Fruit fly (Drosophila melanogaster) whole organism, embryonic: ENCODE data around the gene CG10550.

Source experiments
- Blimp-1 ChIP-seq: fragments of 200-800 bp; sonication (Bioruptor generic); optimal IDR thresholded peaks from 3 replicates; lab custom pipeline; 2018; ENCODE audit warnings: missing biosample characterization, missing genetic modification characterization, mild to moderate bottlenecking, moderate library complexity, missing genetic modification reagents
- CG13123 ChIP-seq: fragments of 200-800 bp; sonication (Bioruptor generic); optimal IDR thresholded peaks from 2 replicates; lab custom pipeline; 2016; ENCODE audit warnings: missing biosample characterization, missing genetic modification characterization
- CG14050 ChIP-seq: fragments of 200-800 bp; sonication (Bioruptor generic); IDR thresholded peaks from 3 replicates; pipeline ENCODE4 v1.3.6; 2022; ENCODE audit warnings: missing biosample characterization, missing genetic modification characterization
- CG14667 ChIP-seq: fragments of 200-800 bp; sonication (Bioruptor generic); IDR thresholded peaks from 2 replicates; pipeline ENCODE4 v1.3.6; 2022; ENCODE audit warnings: missing biosample characterization, missing genetic modification characterization
- CG14710 ChIP-seq: fragments of 200-800 bp; sonication (Bioruptor generic); optimal IDR thresholded peaks from 3 replicates; lab custom pipeline; 2019; ENCODE audit warnings: missing biosample characterization, mild to moderate bottlenecking, missing genetic modification characterization, moderate library complexity
- CG16813 ChIP-seq: fragments of 200-800 bp; sonication (Bioruptor generic); IDR thresholded peaks from 3 replicates; pipeline ENCODE4 v1.3.6; 2022; ENCODE audit warnings: missing biosample characterization, missing genetic modification characterization; ENCODE audit not compliant: partially characterized antibody
- CG2129 ChIP-seq: fragments of 200-800 bp; sonication (Bioruptor generic); IDR thresholded peaks from 2 replicates; pipeline ENCODE4 v1.3.6; 2022; ENCODE audit warnings: missing biosample characterization, missing genetic modification characterization; ENCODE audit not compliant: partially characterized antibody
- CG2199 ChIP-seq: fragments of 200-800 bp; sonication (Bioruptor generic); IDR thresholded peaks from 3 replicates; pipeline ENCODE4 v1.3.6; 2022; ENCODE audit warnings: missing biosample characterization, missing genetic modification characterization
- CG33213 ChIP-seq: fragments of 200-800 bp; sonication (Bioruptor generic); optimal IDR thresholded peaks from 3 replicates; lab custom pipeline; 2016; ENCODE audit warnings: missing biosample characterization, missing genetic modification characterization
- CG6683 ChIP-seq: fragments of 200-800 bp; sonication (Bioruptor generic); optimal IDR thresholded peaks from 2 replicates; lab custom pipeline; 2017; ENCODE audit warnings: missing biosample characterization, mild to moderate bottlenecking, missing genetic modification characterization, missing genetic modification reagents
- CG7357 ChIP-seq: fragments of 200-800 bp; sonication (Bioruptor generic); IDR thresholded peaks from 3 replicates; pipeline ENCODE4 v1.3.6; 2022; ENCODE audit warnings: missing biosample characterization, missing genetic modification characterization
- CG7963 ChIP-seq: fragments of 200-800 bp; sonication (Bioruptor generic); IDR thresholded peaks from 3 replicates; pipeline ENCODE4 v1.3.6; 2022; ENCODE audit warnings: missing biosample characterization, missing genetic modification characterization; ENCODE audit not compliant: partially characterized antibody
- CG7987 ChIP-seq: fragments of 200-800 bp; sonication (Bioruptor generic); optimal IDR thresholded peaks from 2 replicates; lab custom pipeline; 2018; ENCODE audit warnings: missing biosample characterization, mild to moderate bottlenecking, missing genetic modification characterization, moderate library complexity
- CG9817 ChIP-seq: fragments of 200-800 bp; sonication (Bioruptor generic); optimal IDR thresholded peaks from 2 replicates; lab custom pipeline; 2018; ENCODE audit warnings: missing biosample characterization, mild to moderate bottlenecking, missing genetic modification characterization, moderate library complexity
- CTCF ChIP-seq: fragments of 200-800 bp; sonication (Bioruptor generic); optimal IDR thresholded peaks from 2 replicates; lab custom pipeline; 2017; ENCODE audit warnings: missing biosample characterization, mild to moderate bottlenecking, missing genetic modification characterization, moderate library complexity
- Deaf1 ChIP-seq: fragments of 200-800 bp; optimal IDR thresholded peaks from 3 replicates; lab custom pipeline; 2019; ENCODE audit warnings: missing biosample characterization, mild to moderate bottlenecking, missing genetic modification characterization, moderate library complexity
- Elba2 ChIP-seq: fragments of 200-800 bp; sonication (Bioruptor generic); optimal IDR thresholded peaks from 3 replicates; lab custom pipeline; 2016; ENCODE audit warnings: missing biosample characterization, missing genetic modification characterization
- Hand ChIP-seq: fragments of 200-800 bp; sonication (Bioruptor generic); optimal IDR thresholded peaks from 2 replicates; lab custom pipeline; 2017; ENCODE audit warnings: mild to moderate bottlenecking, missing biosample characterization, missing genetic modification reagents, missing genetic modification characterization
- HmgZ ChIP-seq: fragments of 200-800 bp; sonication (Bioruptor generic); optimal IDR thresholded peaks from 2 replicates; lab custom pipeline; 2018; ENCODE audit warnings: missing biosample characterization, mild to moderate bottlenecking, missing genetic modification characterization
- Nf-YC ChIP-seq: fragments of 200-800 bp; optimal IDR thresholded peaks from 3 replicates; lab custom pipeline; 2019; ENCODE audit warnings: missing biosample characterization, mild to moderate bottlenecking, missing genetic modification characterization, moderate library complexity
- Optix ChIP-seq: fragments of 200-800 bp; sonication (Bioruptor generic); IDR thresholded peaks from 3 replicates; pipeline ENCODE4 v1.3.6; 2022; ENCODE audit warnings: missing biosample characterization, missing genetic modification characterization
- Sry-β ChIP-seq: fragments of 200-800 bp; sonication (Bioruptor generic); optimal IDR thresholded peaks from 2 replicates; lab custom pipeline; 2018; ENCODE audit warnings: missing biosample characterization, mild to moderate bottlenecking, missing genetic modification characterization, moderate library complexity
- Ssrp ChIP-seq: fragments of 200-800 bp; sonication (Bioruptor generic); optimal IDR thresholded peaks from 2 replicates; lab custom pipeline; 2018; ENCODE audit warnings: missing biosample characterization, mild to moderate bottlenecking, missing genetic modification characterization, moderate library complexity
- ab ChIP-seq: fragments of 200-800 bp; sonication (Bioruptor generic); optimal IDR thresholded peaks from 2 replicates; lab custom pipeline; 2016; ENCODE audit warnings: missing biosample characterization, missing genetic modification characterization
- ash1 ChIP-seq: fragments of 200-800 bp; sonication (Bioruptor generic); optimal IDR thresholded peaks from 2 replicates; lab custom pipeline; 2018; ENCODE audit warnings: missing biosample characterization, mild to moderate bottlenecking, missing genetic modification characterization
- bowl ChIP-seq: fragments of 200-800 bp; sonication (Bioruptor generic); IDR thresholded peaks from 2 replicates; pipeline ENCODE4 v1.3.6; 2022; ENCODE audit warnings: missing biosample characterization, missing genetic modification characterization
- bsh ChIP-seq, 2 experiments: fragments of 200-800 bp; sonication (Bioruptor generic); optimal IDR thresholded peaks; 2 replicates each; lab custom pipeline; 2017 to 2018; ENCODE audit warnings: mild to moderate bottlenecking in 2 of 2, missing biosample characterization in 2 of 2, missing genetic modification characterization in 2 of 2, moderate library complexity in 1 of 2
- cas ChIP-seq: fragments of 200-800 bp; sonication (Bioruptor generic); IDR thresholded peaks from 2 replicates; pipeline ENCODE4 v1.3.6; 2022; ENCODE audit warnings: missing biosample characterization, missing genetic modification characterization
- caup ChIP-seq: fragments of 200-800 bp; sonication (Bioruptor generic); optimal IDR thresholded peaks from 3 replicates; lab custom pipeline; 2017; ENCODE audit warnings: missing biosample characterization, mild to moderate bottlenecking, missing genetic modification characterization, moderate library complexity; ENCODE audit not compliant: severe bottlenecking
- chm ChIP-seq: fragments of 200-800 bp; sonication (Bioruptor generic); IDR thresholded peaks from 2 replicates; pipeline ENCODE4 v1.3.6; 2022; ENCODE audit warnings: missing biosample characterization, missing genetic modification characterization
- crp ChIP-seq, 2 experiments: fragments of 200-800 bp; sonication (Bioruptor generic); optimal IDR thresholded peaks; 2 replicates in 1 of 2; 3 replicates in 1 of 2; lab custom pipeline; 2017; ENCODE audit warnings: missing biosample characterization in 2 of 2, missing genetic modification characterization in 2 of 2, mild to moderate bottlenecking in 1 of 2, moderate library complexity in 1 of 2
- ems ChIP-seq: fragments of 200-800 bp; sonication (Bioruptor generic); optimal IDR thresholded peaks from 3 replicates; lab custom pipeline; 2016; ENCODE audit warnings: missing biosample characterization, missing genetic modification characterization
- fd3F ChIP-seq: fragments of 200-800 bp; sonication (Bioruptor generic); optimal IDR thresholded peaks from 2 replicates; lab custom pipeline; 2018; ENCODE audit warnings: missing biosample characterization, mild to moderate bottlenecking, missing genetic modification characterization, moderate library complexity
- fd64A ChIP-seq: fragments of 200-800 bp; sonication (Bioruptor generic); optimal IDR thresholded peaks from 3 replicates; lab custom pipeline; 2018; ENCODE audit warnings: missing biosample characterization, mild to moderate bottlenecking, missing genetic modification characterization
- ftz-f1 ChIP-seq: fragments of 200-800 bp; sonication (Bioruptor generic); optimal IDR thresholded peaks from 2 replicates; lab custom pipeline; 2016; ENCODE audit warnings: missing biosample characterization, missing genetic modification characterization
- hb ChIP-seq: fragments of 200-800 bp; sonication (Bioruptor generic); IDR thresholded peaks from 3 replicates; pipeline ENCODE4 v1.3.6; 2022; ENCODE audit warnings: missing biosample characterization, missing genetic modification characterization; ENCODE audit not compliant: partially characterized antibody
- insv ChIP-seq, 2 experiments: fragments of 200-800 bp; sonication (Bioruptor generic); optimal IDR thresholded peaks; 3 replicates each; lab custom pipeline; 2016 to 2018; ENCODE audit warnings: missing biosample characterization in 2 of 2, missing genetic modification characterization in 2 of 2
- jing ChIP-seq: fragments of 200-800 bp; sonication (Bioruptor generic); optimal IDR thresholded peaks from 2 replicates; lab custom pipeline; 2018; ENCODE audit warnings: missing biosample characterization, mild to moderate bottlenecking, missing genetic modification characterization
- lbe ChIP-seq: fragments of 200-800 bp; sonication (Bioruptor generic); optimal IDR thresholded peaks from 2 replicates; lab custom pipeline; 2016; ENCODE audit warnings: missing biosample characterization, mild to moderate bottlenecking, missing genetic modification characterization
- ro ChIP-seq: fragments of 200-800 bp; sonication (Bioruptor generic); IDR thresholded peaks from 2 replicates; pipeline ENCODE4 v1.3.6; 2022; ENCODE audit warnings: missing biosample characterization, missing genetic modification characterization
- sc ChIP-seq, 3 experiments: fragments of >200 bp in 2 of 3; fragments of 200-800 bp in 1 of 3; sonication (Bioruptor generic) in 1 of 3; optimal IDR thresholded peaks; 2 replicates in 2 of 3; 3 replicates in 1 of 3; lab custom pipeline; 2017; ENCODE audit warnings: mild to moderate bottlenecking in 1 of 3, missing biosample characterization in 1 of 3, missing genetic modification characterization in 1 of 3, missing genetic modification reagents in 1 of 3
- sob ChIP-seq: fragments of 200-800 bp; sonication (Bioruptor generic); IDR thresholded peaks from 2 replicates; pipeline ENCODE4 v1.3.6; 2022; ENCODE audit warnings: missing biosample characterization, missing genetic modification characterization
- sug ChIP-seq: fragments of 200-800 bp; optimal IDR thresholded peaks from 2 replicates; lab custom pipeline; 2019; ENCODE audit warnings: missing biosample characterization, mild to moderate bottlenecking, missing genetic modification characterization, moderate library complexity
- toy ChIP-seq: fragments of 200-800 bp; sonication (Bioruptor generic); IDR thresholded peaks from 2 replicates; pipeline ENCODE4 v1.3.6; 2022; ENCODE audit warnings: missing biosample characterization, missing genetic modification characterization
- ttk ChIP-seq: fragments of 200-800 bp; sonication (Bioruptor generic); IDR thresholded peaks from 2 replicates; pipeline ENCODE4 v2.1.2; 2022; ENCODE audit warnings: missing biosample characterization, missing genetic modification characterization
- tup ChIP-seq: fragments of 200-800 bp; sonication (Bioruptor generic); optimal IDR thresholded peaks from 2 replicates; lab custom pipeline; 2016; ENCODE audit warnings: missing biosample characterization, mild to moderate bottlenecking, missing genetic modification characterization, moderate library complexity
- vvl ChIP-seq: fragments of 200-800 bp; sonication (Bioruptor generic); IDR thresholded peaks from 2 replicates; pipeline ENCODE4 v1.3.6; 2022; ENCODE audit warnings: missing biosample characterization, missing genetic modification characterization
- zen2 ChIP-seq: fragments of 200-800 bp; sonication (Bioruptor generic); IDR thresholded peaks from 3 replicates; pipeline ENCODE4 v1.3.6; 2022; ENCODE audit warnings: missing biosample characterization, missing genetic modification characterization; ENCODE audit not compliant: partially characterized antibody

Gene CG10550

DNA sequence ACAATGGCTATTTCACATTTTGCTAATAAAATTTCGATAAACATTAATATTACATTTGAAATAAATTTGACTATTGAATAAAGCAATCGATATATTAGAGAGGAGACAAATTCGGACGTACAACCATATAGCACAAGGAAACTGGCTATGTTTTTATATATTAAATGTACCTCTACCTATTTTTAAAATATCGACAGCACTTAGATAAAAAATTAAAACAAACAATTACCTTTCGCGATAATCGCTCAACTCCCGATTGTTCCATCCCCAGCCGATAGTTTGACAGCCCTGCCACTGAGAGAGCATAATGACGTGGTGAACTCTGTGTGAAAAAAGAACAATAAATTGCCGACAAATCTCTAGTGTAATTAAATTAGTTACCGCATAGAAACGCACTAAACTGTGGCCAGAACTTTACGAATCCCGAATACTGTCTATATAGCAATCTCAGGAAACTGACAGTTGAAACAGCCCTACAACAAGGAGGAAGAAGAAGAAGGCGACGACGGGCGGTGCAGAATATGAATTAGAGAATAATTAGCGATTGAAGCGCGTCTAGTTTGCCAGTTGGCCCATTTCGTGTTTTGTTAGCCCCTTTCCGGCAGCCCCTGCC is 49.5 kb downstream of the CG10550 start, which contains the start of gene CG11857 (continued):
- TF ChIP-seq ash1 (peak; percentile 84), Hand (GFP tag; lab: Kevin White, UChicago) (peak; percentile 86), sc (optimal IDR thresholded peaks at IDR 0.05; lab: Kevin White, UChicago) (no peak), sc (GFP tag; optimal IDR thresholded peaks at IDR 0.05; lab: Kevin White, UChicago) (peak; percentile 94), sob (GFP tag; lab: Robert Waterston, UW) (peak; percentile 100), CG14667 (GFP tag; lab: Robert Waterston, UW) (peak; percentile 99), bowl (GFP tag; lab: Robert Waterston, UW) (peak; percentile 92), CG2129 (GFP tag; lab: Robert Waterston, UW) (peak; percentile 100), Elba2 (peak; percentile 90), ro (GFP tag; lab: Robert Waterston, UW) (peak; percentile 98), tup (GFP tag; lab: Kevin White, UChicago) (peak; percentile 94), CG14710 (tag; lab: Kevin White, UChicago) (peak; percentile 98), CG6683 (GFP tag; lab: Kevin White, UChicago) (peak; percentile 87), chm (peak; percentile 98), Ssrp (tag; lab: Kevin White, UChicago) (peak; percentile 99), ems (GFP tag; lab: Kevin White, UChicago) (peak; percentile 98), insv (GFP tag; optimal IDR thresholded peaks at IDR 0.05; lab: Kevin White, UChicago) (peak in 1 of 2 experiments; percentile 77), Sry-β (GFP tag; lab: Kevin White, UChicago) (peak; percentile 78), lbe (peak; percentile 96), jing (peak; percentile 94), cas (GFP tag; lab: Robert Waterston, UW) (peak; percentile 98), Nf-YC (peak; percentile 87), toy (GFP tag; lab: Robert Waterston, UW) (peak; percentile 97), fd3F (peak; percentile 98), ab (peak; percentile 91), CG7357 (GFP tag; lab: Robert Waterston, UW) (peak; percentile 95), ttk (peak; percentile 99), CG14050 (GFP tag; lab: Robert Waterston, UW) (peak; percentile 98), crp (GFP tag; optimal IDR thresholded peaks at IDR 0.05; lab: Kevin White, UChicago) (peak in 1 of 2 experiments; percentile 72), CG7963 (peak; percentile 99), CG7987 (peak; percentile 95), fd64A (GFP tag; lab: Kevin White, UChicago) (peak; percentile 78), Deaf1 (tag; lab: Kevin White, UChicago) (peak; percentile 79), bsh (GFP tag; optimal IDR thresholded peaks at IDR 0.05; lab: Kevin White, UChicago) (peak; percentile 69 to 98), zen2 (peak; percentile 99), ftz-f1 (peak; percentile 91), CG16813 (GFP tag; lab: Robert Waterston, UW) (peak; percentile 100), CG13123 (GFP tag; lab: Kevin White, UChicago) (peak; percentile 97), Optix (GFP tag; lab: Robert Waterston, UW) (peak; percentile 99), caup (GFP tag; lab: Kevin White, UChicago) (peak; percentile 97), sug (peak; percentile 97), HmgZ (peak; percentile 99), CG2199 (GFP tag; lab: Robert Waterston, UW) (peak; percentile 99), Blimp-1 (GFP tag; lab: Kevin White, UChicago) (peak; percentile 95), CG9817 (tag; lab: Kevin White, UChicago) (peak; percentile 99), CTCF (peak; percentile 59), CG33213 (peak; percentile 97), hb (GFP tag; lab: Robert Waterston, UW) (peak; percentile 100), vvl (GFP tag; lab: Robert Waterston, UW) (peak; percentile 99)
